Worm (Caenorhabditis elegans) whole organism, early embryonic: Measurements from ENCODE around the gene citk-2.

Experiments
- B0310.2 ChIP-seq: sonication (generic microtip); optimal IDR thresholded peaks from 2 replicates; lab custom pipeline; 2016; ENCODE audit warnings: mild to moderate bottlenecking, missing genetic modification characterization, missing compliant biosample characterization
- F13C5.2 ChIP-seq: sonication (generic microtip); optimal IDR thresholded peaks from 2 replicates; lab custom pipeline; 2017; ENCODE audit warnings: mild to moderate bottlenecking, missing genetic modification characterization, inconsistent platforms, missing compliant biosample characterization
- aly-1 ChIP-seq: sonication (generic microtip); optimal IDR thresholded peaks from 2 replicates; lab custom pipeline; 2016; ENCODE audit warnings: missing genetic modification characterization, missing compliant biosample characterization
- ama-1 ChIP-seq: fragments of 150-350 bp; optimal IDR thresholded peaks from 2 replicates; lab custom pipeline; 2014
- ceh-13 ChIP-seq: fragments of 200-800 bp; sonication (Bioruptor generic); optimal IDR thresholded peaks from 2 replicates; lab custom pipeline; 2018; ENCODE audit warnings: mild to moderate bottlenecking, missing genetic modification characterization, missing compliant biosample characterization
- ceh-36 ChIP-seq: sonication (generic microtip); optimal IDR thresholded peaks from 2 replicates; lab custom pipeline; 2016; ENCODE audit warnings: missing genetic modification characterization, inconsistent platforms, missing compliant biosample characterization
- ets-7 ChIP-seq: sonication (generic microtip); optimal IDR thresholded peaks from 2 replicates; lab custom pipeline; 2016; ENCODE audit warnings: missing genotype, missing genetic modification characterization, missing compliant biosample characterization
- flt-1 ChIP-seq: fragments of 200-800 bp; sonication (Bioruptor generic); IDR thresholded peaks from 2 replicates; pipeline ENCODE4 v1.3.6; 2022; ENCODE audit warnings: missing genetic modification characterization, missing compliant biosample characterization
- hmbx-1 ChIP-seq: sonication (generic microtip); optimal IDR thresholded peaks from 2 replicates; lab custom pipeline; 2016; ENCODE audit warnings: mild to moderate bottlenecking, missing genetic modification characterization, missing compliant biosample characterization
- hmg-4 ChIP-seq: fragments of 200-800 bp; sonication (Bioruptor generic); optimal IDR thresholded peaks from 2 replicates; lab custom pipeline; 2018; ENCODE audit warnings: mild to moderate bottlenecking, missing genetic modification characterization, missing compliant biosample characterization
- hnd-1 ChIP-seq: sonication (generic microtip); optimal IDR thresholded peaks from 2 replicates; lab custom pipeline; 2016; ENCODE audit warnings: missing genetic modification characterization, missing compliant biosample characterization
- pes-1 ChIP-seq: fragments of 200-800 bp; sonication (Bioruptor generic); IDR thresholded peaks from 2 replicates; pipeline ENCODE4 v1.3.6; 2022; ENCODE audit warnings: missing genetic modification reagents, missing genetic modification characterization, missing compliant biosample characterization
- scrt-1 ChIP-seq: fragments of 200-800 bp; sonication (Bioruptor generic); IDR thresholded peaks from 2 replicates; pipeline ENCODE4 v1.3.6; 2022; ENCODE audit warnings: missing genetic modification characterization, missing compliant biosample characterization
- sea-1 ChIP-seq: fragments of 200-800 bp; sonication (Bioruptor generic); conservative IDR thresholded peaks from 2 replicates; pipeline ENCODE4 v1.3.6; 2022; ENCODE audit warnings: missing genetic modification characterization, missing compliant biosample characterization
- tbx-11 ChIP-seq: fragments of 200-800 bp; sonication (Bioruptor generic); IDR thresholded peaks from 2 replicates; pipeline ENCODE4 v1.3.6; 2022; ENCODE audit warnings: missing genetic modification characterization, missing compliant biosample characterization
- tbx-37 ChIP-seq: fragments of 200-800 bp; sonication (Bioruptor generic); conservative IDR thresholded peaks from 2 replicates; pipeline ENCODE4 v1.3.6; 2022; ENCODE audit warnings: missing genetic modification reagents, missing genetic modification characterization, missing compliant biosample characterization
- tra-4 ChIP-seq: sonication (generic microtip); optimal IDR thresholded peaks from 2 replicates; lab custom pipeline; 2017; ENCODE audit warnings: missing genetic modification characterization, missing compliant biosample characterization

The citk-2 gene

ce11 chrII:4999122-4999521, at the start of gene citk-2:
citk-2 (plus strand) TSS chrII:4999520.
- TF ChIP-seq F13C5.2 (tag; lab: Kevin White, UChicago) (peak; percentile 70), ceh-13 (no peak)

- no peak for TF ChIP-seq tbx-37 (GFP tag; lab: Robert Waterston, UW)
- TF ChIP-seq aly-1 (tag; lab: Kevin White, UChicago): no peak
- TF ChIP-seq flt-1: no peak
- TF ChIP-seq scrt-1: no peak
- TF ChIP-seq ceh-36 (tag; lab: Kevin White, UChicago): no peak
- TF ChIP-seq tbx-11: no peak
- no peak for TF ChIP-seq B0310.2 (tag; lab: Kevin White, UChicago)
- TF ChIP-seq hmg-4 (GFP tag; lab: Kevin White, UChicago): no peak
- TF ChIP-seq tra-4 (tag; lab: Kevin White, UChicago): no peak
- no peak for TF ChIP-seq hmbx-1 (tag; lab: Kevin White, UChicago)
- no peak for TF ChIP-seq pes-1 (GFP tag; lab: Robert Waterston, UW)
- no peak for TF ChIP-seq hnd-1 (tag; lab: Kevin White, UChicago)
Measured at ce11 chrII:4953289-4953688, 46.0 kb upstream of the citk-2 start, which contains the start of gene ndx-3. ndx-3 (plus strand) TSS chrII:4953589.

- no peak for TF ChIP-seq B0310.2 (tag; lab: Kevin White, UChicago)
Measured at ce11 chrII:4954099-4954959, 45.0 kb upstream of the citk-2 start.

- TF ChIP-seq sea-1 (0 out of 2 replicates have a peak, but pooled peaks have one; percentile 23), tbx-37 (GFP tag; lab: Robert Waterston, UW) (peak; percentile 54; the same call in 1 of the 2 replicates), flt-1 (no peak), ets-7 (tag; lab: Kevin White, UChicago) (peak; percentile 3), F13C5.2 (tag; lab: Kevin White, UChicago) (peak; percentile 16), pes-1 (GFP tag; lab: Robert Waterston, UW) (no peak; the same call in 1 of the 2 replicates), B0310.2 (tag; lab: Kevin White, UChicago) (no peak)
Measured at ce11 chrII:4955353-4955752, 44.0 kb upstream of the citk-2 start, which contains the start of gene pbs-3. pbs-3 (minus strand) TSS chrII:4955427.

- TF ChIP-seq tbx-11 (no peak), tra-4 (tag; lab: Kevin White, UChicago) (no peak), hmbx-1 (tag; lab: Kevin White, UChicago) (no peak), ceh-36 (tag; lab: Kevin White, UChicago) (no peak), aly-1 (tag; lab: Kevin White, UChicago) (no peak), pes-1 (GFP tag; lab: Robert Waterston, UW) (no peak), ets-7 (tag; lab: Kevin White, UChicago) (no peak), flt-1 (no peak), sea-1 (no peak)
Measured at ce11 chrII:4959719-4960118, 39.6 kb upstream of the citk-2 start, which contains the start of gene ulp-2. ulp-2 (minus strand) TSS chrII:4959876.

- TF ChIP-seq F13C5.2 (tag; lab: Kevin White, UChicago): no peak
- TF ChIP-seq hmg-4 (GFP tag; lab: Kevin White, UChicago): no peak
- no peak for TF ChIP-seq ama-1 (lab: Kevin White, UChicago)
- no peak for TF ChIP-seq ets-7 (tag; lab: Kevin White, UChicago)
- TF ChIP-seq tbx-11: no peak
- no peak for TF ChIP-seq ceh-13
- TF ChIP-seq hmbx-1 (tag; lab: Kevin White, UChicago): no peak
- TF ChIP-seq scrt-1: no peak
- no peak for TF ChIP-seq pes-1 (GFP tag; lab: Robert Waterston, UW)
- no peak for TF ChIP-seq aly-1 (tag; lab: Kevin White, UChicago)
- no peak for TF ChIP-seq ceh-36 (tag; lab: Kevin White, UChicago)
- TF ChIP-seq tbx-37 (GFP tag; lab: Robert Waterston, UW): no peak
- no peak for TF ChIP-seq B0310.2 (tag; lab: Kevin White, UChicago)
- TF ChIP-seq flt-1: no peak
- no peak for TF ChIP-seq sea-1
- TF ChIP-seq hnd-1 (tag; lab: Kevin White, UChicago): no peak
Measured at ce11 chrII:4960690-4961089, 38.6 kb upstream of the citk-2 start.

- TF ChIP-seq tbx-11 (no peak), hnd-1 (tag; lab: Kevin White, UChicago) (no peak), sea-1 (no peak), ama-1 (lab: Kevin White, UChicago) (no peak), ceh-36 (tag; lab: Kevin White, UChicago) (no peak), scrt-1 (no peak)
Measured at ce11 chrII:4966576-4966975, 32.7 kb upstream of the citk-2 start.

- TF ChIP-seq ets-7 (tag; lab: Kevin White, UChicago) (no peak), ceh-13 (no peak)
Measured at ce11 chrII:4967636-4968035, 31.7 kb upstream of the citk-2 start.
